Fruit fly (Drosophila melanogaster) whole organism, embryonic: ENCODE measurements around the gene na.

ENCODE experiments used
- CG10654 ChIP-seq: fragments of 200-800 bp; sonication (Bioruptor generic); optimal IDR thresholded peaks from 2 replicates; lab custom pipeline; 2016; ENCODE audit warnings: missing biosample characterization, missing genetic modification characterization
- CG8290 ChIP-seq, 3 experiments: fragments of 200-800 bp; sonication (Bioruptor generic); optimal IDR thresholded peaks; 2 replicates each; lab custom pipeline; 2016 to 2019; ENCODE audit warnings: missing biosample characterization in 3 of 3, missing genetic modification characterization in 3 of 3, mild to moderate bottlenecking in 2 of 3, moderate library complexity in 1 of 3
- Mes4 ChIP-seq: fragments of 200-800 bp; sonication (Bioruptor generic); optimal IDR thresholded peaks from 2 replicates; lab custom pipeline; 2016; ENCODE audit warnings: missing biosample characterization, missing genetic modification characterization
- NFAT ChIP-seq: fragments of 200-800 bp; sonication (Bioruptor generic); IDR thresholded peaks from 2 replicates; pipeline ENCODE4 v1.3.6; 2022; ENCODE audit warnings: missing biosample characterization, missing genetic modification characterization
- dati ChIP-seq: fragments of 200-800 bp; sonication (Bioruptor generic); IDR thresholded peaks from 2 replicates; pipeline ENCODE4 v1.3.6; 2022; ENCODE audit warnings: missing biosample characterization, missing genetic modification characterization

DNA sequence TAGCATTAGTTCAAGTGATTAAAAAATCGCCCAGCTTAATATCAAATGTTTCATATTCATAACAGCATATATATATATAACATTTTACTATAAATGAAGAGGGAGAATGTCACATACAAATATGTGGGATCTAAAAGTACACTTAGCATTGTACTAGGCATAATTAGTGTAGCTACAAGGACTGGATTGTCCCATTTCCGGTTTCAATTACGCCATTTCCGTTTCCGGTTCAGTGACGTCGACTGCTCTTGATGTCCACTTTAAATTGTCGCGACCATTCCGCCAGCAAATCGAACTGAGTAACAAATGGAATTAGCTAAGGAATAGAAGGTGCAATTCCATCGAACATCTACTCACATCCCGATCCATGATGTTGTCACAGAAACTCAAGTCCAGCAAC lies 31.7 kb upstream of the na start:
- TF ChIP-seq CG8290 (GFP tag; optimal IDR thresholded peaks at IDR 0.05; lab: Kevin White, UChicago): no peak
- TF ChIP-seq CG8290 (tag; optimal IDR thresholded peaks at IDR 0.05; lab: Kevin White, UChicago): no peak
- no peak for TF ChIP-seq Mes4 (GFP tag; lab: Kevin White, UChicago)
- TF ChIP-seq CG10654 (GFP tag; lab: Kevin White, UChicago): no peak
- TF ChIP-seq NFAT (GFP tag; lab: Robert Waterston, UW): no peak
- no peak for TF ChIP-seq dati (GFP tag; lab: Robert Waterston, UW)
